Fruit fly (Drosophila melanogaster) whole organism, embryonic: Measurements from ENCODE around the gene CG17593.

Experiments used
- B-H2 ChIP-seq: fragments of 200-800 bp; sonication (Bioruptor generic); optimal IDR thresholded peaks from 2 replicates; lab custom pipeline; 2018; ENCODE audit warnings: missing biosample characterization, mild to moderate bottlenecking, missing genetic modification characterization
- BEAF-32 ChIP-seq: fragments of 200-800 bp; sonication (Bioruptor generic); optimal IDR thresholded peaks from 3 replicates; lab custom pipeline; 2017; ENCODE audit warnings: missing biosample characterization, missing genetic modification characterization, mild to moderate bottlenecking, moderate library complexity, missing genetic modification reagents
- C15 ChIP-seq: fragments of 200-800 bp; sonication (Bioruptor generic); IDR thresholded peaks from 3 replicates; pipeline ENCODE4 v1.3.6; 2022; ENCODE audit warnings: missing biosample characterization, missing genetic modification characterization
- CG10543 ChIP-seq: fragments of 200-800 bp; sonication (Bioruptor generic); optimal IDR thresholded peaks from 3 replicates; lab custom pipeline; 2017; ENCODE audit warnings: missing biosample characterization, mild to moderate bottlenecking, missing genetic modification characterization, moderate library complexity
- CG10565 ChIP-seq: fragments of 200-800 bp; sonication (Bioruptor generic); optimal IDR thresholded peaks from 3 replicates; lab custom pipeline; 2016; ENCODE audit warnings: missing biosample characterization, mild to moderate bottlenecking, missing genetic modification characterization
- CG11247 ChIP-seq: fragments of 200-800 bp; sonication (Bioruptor generic); IDR thresholded peaks from 2 replicates; pipeline ENCODE4 v1.3.6; 2022; ENCODE audit warnings: missing biosample characterization, missing genetic modification characterization
- CG12659 ChIP-seq: fragments of 200-800 bp; sonication (Bioruptor generic); optimal IDR thresholded peaks from 3 replicates; lab custom pipeline; 2017; ENCODE audit warnings: mild to moderate bottlenecking, missing biosample characterization, missing genetic modification reagents, missing genetic modification characterization
- CG13775 ChIP-seq: fragments of 200-800 bp; sonication (Bioruptor generic); optimal IDR thresholded peaks from 3 replicates; lab custom pipeline; 2017; ENCODE audit warnings: missing biosample characterization, mild to moderate bottlenecking, missing genetic modification characterization
- CG1529 ChIP-seq: fragments of 200-800 bp; sonication (Bioruptor generic); optimal IDR thresholded peaks from 3 replicates; lab custom pipeline; 2018; ENCODE audit warnings: missing biosample characterization, missing genetic modification characterization
- CG15601 ChIP-seq: fragments of 200-800 bp; sonication (Bioruptor generic); optimal IDR thresholded peaks from 3 replicates; lab custom pipeline; 2019; ENCODE audit warnings: missing biosample characterization, mild to moderate bottlenecking, missing genetic modification characterization, moderate library complexity
- CG17186 ChIP-seq: fragments of 200-800 bp; sonication (Bioruptor generic); optimal IDR thresholded peaks from 3 replicates; lab custom pipeline; 2017; ENCODE audit warnings: missing biosample characterization, missing genetic modification reagents, missing genetic modification characterization
- CG17385 ChIP-seq: fragments of 200-800 bp; sonication (Bioruptor generic); optimal IDR thresholded peaks from 3 replicates; lab custom pipeline; 2018; ENCODE audit warnings: missing biosample characterization, mild to moderate bottlenecking, missing genetic modification characterization
- CG2712 ChIP-seq: fragments of 200-800 bp; optimal IDR thresholded peaks from 3 replicates; lab custom pipeline; 2019; ENCODE audit warnings: missing biosample characterization, mild to moderate bottlenecking, missing genetic modification characterization, moderate library complexity
- CG34376 ChIP-seq: fragments of 200-800 bp; sonication (Bioruptor generic); optimal IDR thresholded peaks from 2 replicates; lab custom pipeline; 2018; ENCODE audit warnings: missing biosample characterization, mild to moderate bottlenecking, missing genetic modification characterization
- CG4730 ChIP-seq: fragments of 200-800 bp; sonication (Bioruptor generic); IDR thresholded peaks from 2 replicates; pipeline ENCODE4 v1.3.6; 2022; ENCODE audit warnings: missing biosample characterization, missing genetic modification characterization
- CG8359 ChIP-seq: fragments of 200-800 bp; sonication (Bioruptor generic); optimal IDR thresholded peaks from 2 replicates; lab custom pipeline; 2017; ENCODE audit warnings: missing biosample characterization, mild to moderate bottlenecking, missing genetic modification characterization, borderline replicate concordance
- CG8388 ChIP-seq: fragments of 200-800 bp; sonication (Bioruptor generic); optimal IDR thresholded peaks from 2 replicates; lab custom pipeline; 2019; ENCODE audit warnings: missing biosample characterization, mild to moderate bottlenecking, missing genetic modification characterization, moderate library complexity
- D19A ChIP-seq: fragments of 200-800 bp; optimal IDR thresholded peaks from 3 replicates; lab custom pipeline; 2019; ENCODE audit warnings: missing biosample characterization, mild to moderate bottlenecking, missing genetic modification characterization, moderate library complexity
- Dip2 ChIP-seq: fragments of 200-800 bp; sonication (Bioruptor generic); IDR thresholded peaks from 2 replicates; pipeline ENCODE4 v1.3.6; 2022; ENCODE audit warnings: missing biosample characterization, missing genetic modification characterization
- Eip74EF ChIP-seq, 2 experiments: fragments of 200-800 bp in 1 of 2; fragments of >200 bp in 1 of 2; sonication (Bioruptor generic) in 1 of 2; optimal IDR thresholded peaks; 2 replicates each; lab custom pipeline; 2017 to 2019; ENCODE audit warnings: missing biosample characterization in 2 of 2, missing genetic modification characterization in 2 of 2, mild to moderate bottlenecking in 1 of 2, moderate library complexity in 1 of 2
- Ets65A ChIP-seq: fragments of 200-800 bp; sonication (Bioruptor generic); peaks from one replicate; lab custom pipeline; 2016; ENCODE audit warnings: missing biosample characterization, missing genetic modification characterization
- Fer2 ChIP-seq: fragments of 200-800 bp; sonication (Bioruptor generic); optimal IDR thresholded peaks from 2 replicates; lab custom pipeline; 2018; ENCODE audit warnings: missing biosample characterization, mild to moderate bottlenecking, missing genetic modification characterization, moderate library complexity
- GATAe ChIP-seq: fragments of 200-800 bp; sonication (Bioruptor generic); conservative IDR thresholded peaks from 2 replicates; pipeline ENCODE4 v1.3.6; 2022; ENCODE audit warnings: missing biosample characterization, missing genetic modification characterization
- Gsc ChIP-seq: fragments of 200-800 bp; sonication (Bioruptor generic); IDR thresholded peaks from 2 replicates; pipeline ENCODE4 v1.3.6; 2022; ENCODE audit warnings: missing biosample characterization, missing genetic modification characterization
- Hr51 ChIP-seq, 2 experiments: fragments of 200-800 bp; sonication (Bioruptor generic); optimal IDR thresholded peaks; 2 replicates in 1 of 2; 3 replicates in 1 of 2; lab custom pipeline; 2016 to 2018; ENCODE audit warnings: missing biosample characterization in 2 of 2, missing genetic modification characterization in 2 of 2, mild to moderate bottlenecking in 1 of 2, moderate library complexity in 1 of 2
- Hsf ChIP-seq: fragments of 200-800 bp; sonication (Bioruptor generic); optimal IDR thresholded peaks from 3 replicates; lab custom pipeline; 2016; ENCODE audit warnings: missing biosample characterization, missing genetic modification characterization
- NK7.1 ChIP-seq: fragments of 200-800 bp; sonication (Bioruptor generic); optimal IDR thresholded peaks from 3 replicates; lab custom pipeline; 2016; ENCODE audit warnings: missing biosample characterization, missing genetic modification characterization
- Nf-YA ChIP-seq: fragments of 200-800 bp; sonication (Bioruptor generic); IDR thresholded peaks from 2 replicates; pipeline ENCODE4 v1.3.6; 2022; ENCODE audit warnings: missing biosample characterization, missing genetic modification characterization
- Nf-YB ChIP-seq: fragments of 200-800 bp; sonication (Bioruptor generic); optimal IDR thresholded peaks from 3 replicates; lab custom pipeline; 2019; ENCODE audit warnings: missing biosample characterization, mild to moderate bottlenecking, missing genetic modification characterization, moderate library complexity
- Sin3A ChIP-seq: fragments of >200 bp; optimal IDR thresholded peaks from 2 replicates; lab custom pipeline; 2018
- Six4 ChIP-seq: fragments of 200-800 bp; sonication (Bioruptor generic); optimal IDR thresholded peaks from 2 replicates; lab custom pipeline; 2016; ENCODE audit warnings: missing biosample characterization, missing genetic modification characterization
- Trl ChIP-seq, 3 experiments: fragments of >200 bp in 2 of 3; fragments of 200-800 bp in 1 of 3; sonication (Bioruptor generic) in 1 of 3; optimal IDR thresholded peaks; 2 replicates in 1 of 3; 3 replicates in 2 of 3; lab custom pipeline; 2016 to 2017; ENCODE audit warnings: missing biosample characterization in 1 of 3, missing genetic modification characterization in 1 of 3
- Vsx1 ChIP-seq: fragments of 200-800 bp; sonication (Bioruptor generic); optimal IDR thresholded peaks from 2 replicates; lab custom pipeline; 2017; ENCODE audit warnings: missing biosample characterization, mild to moderate bottlenecking, missing genetic modification characterization, missing genetic modification reagents
- bowl ChIP-seq: fragments of 200-800 bp; sonication (Bioruptor generic); IDR thresholded peaks from 2 replicates; pipeline ENCODE4 v1.3.6; 2022; ENCODE audit warnings: missing biosample characterization, missing genetic modification characterization
- cato ChIP-seq: fragments of 200-800 bp; sonication (Bioruptor generic); optimal IDR thresholded peaks from 2 replicates; lab custom pipeline; 2016; ENCODE audit warnings: missing biosample characterization, missing genetic modification characterization, borderline replicate concordance
- cg ChIP-seq: fragments of 200-800 bp; sonication (Bioruptor generic); optimal IDR thresholded peaks from 3 replicates; lab custom pipeline; 2019; ENCODE audit warnings: missing biosample characterization, mild to moderate bottlenecking, missing genetic modification characterization, moderate library complexity
- chinmo ChIP-seq: fragments of 200-800 bp; sonication (Bioruptor generic); IDR thresholded peaks from 4 replicates; pipeline ENCODE4 v1.3.6; 2022; ENCODE audit warnings: missing biosample characterization, missing genetic modification characterization; ENCODE audit not compliant: partially characterized antibody
- dmrt11E ChIP-seq: fragments of 200-800 bp; sonication (Bioruptor generic); optimal IDR thresholded peaks from 3 replicates; lab custom pipeline; 2018; ENCODE audit warnings: missing biosample characterization, mild to moderate bottlenecking, missing genetic modification characterization, moderate library complexity
- exex ChIP-seq: fragments of 200-800 bp; sonication (Bioruptor generic); optimal IDR thresholded peaks from 4 replicates; lab custom pipeline; 2018; ENCODE audit warnings: missing biosample characterization, mild to moderate bottlenecking, missing genetic modification characterization, moderate library complexity
- gcm2 ChIP-seq: fragments of 200-800 bp; sonication (Bioruptor generic); optimal IDR thresholded peaks from 2 replicates; lab custom pipeline; 2016; ENCODE audit warnings: missing biosample characterization, missing genetic modification characterization
- grn ChIP-seq: fragments of 200-800 bp; sonication (Bioruptor generic); optimal IDR thresholded peaks from 3 replicates; lab custom pipeline; 2017; ENCODE audit warnings: missing biosample characterization, missing genetic modification characterization
- gt ChIP-seq: fragments of 200-800 bp; sonication (Bioruptor generic); IDR thresholded peaks from 2 replicates; pipeline ENCODE4 v1.3.6; 2022; ENCODE audit warnings: missing biosample characterization, missing genetic modification characterization
- nerfin-1 ChIP-seq: fragments of 200-800 bp; sonication (Bioruptor generic); optimal IDR thresholded peaks from 3 replicates; lab custom pipeline; 2019; ENCODE audit warnings: missing biosample characterization, mild to moderate bottlenecking, missing genetic modification characterization, moderate library complexity
- oc ChIP-seq: fragments of 200-800 bp; sonication (Bioruptor generic); optimal IDR thresholded peaks from 2 replicates; lab custom pipeline; 2018; ENCODE audit warnings: missing biosample characterization, mild to moderate bottlenecking, missing genetic modification characterization, moderate library complexity
- odd ChIP-seq: fragments of 200-800 bp; sonication (Bioruptor generic); optimal IDR thresholded peaks from 2 replicates; lab custom pipeline; 2017; ENCODE audit warnings: missing biosample characterization, mild to moderate bottlenecking, missing genetic modification characterization
- onecut ChIP-seq: fragments of 200-800 bp; sonication (Bioruptor generic); IDR thresholded peaks from 2 replicates; pipeline ENCODE4 v1.3.6; 2022; ENCODE audit warnings: missing biosample characterization, missing genetic modification characterization
- pum ChIP-seq: fragments of 200-800 bp; sonication (Bioruptor generic); optimal IDR thresholded peaks from 2 replicates; lab custom pipeline; 2016; ENCODE audit warnings: missing biosample characterization, missing genetic modification characterization
- sc ChIP-seq, 3 experiments: fragments of >200 bp in 2 of 3; fragments of 200-800 bp in 1 of 3; sonication (Bioruptor generic) in 1 of 3; optimal IDR thresholded peaks; 2 replicates in 2 of 3; 3 replicates in 1 of 3; lab custom pipeline; 2017; ENCODE audit warnings: mild to moderate bottlenecking in 1 of 3, missing biosample characterization in 1 of 3, missing genetic modification characterization in 1 of 3, missing genetic modification reagents in 1 of 3
- sug ChIP-seq: fragments of 200-800 bp; optimal IDR thresholded peaks from 2 replicates; lab custom pipeline; 2019; ENCODE audit warnings: missing biosample characterization, mild to moderate bottlenecking, missing genetic modification characterization, moderate library complexity
- tll ChIP-seq, 2 experiments: fragments of 200-800 bp in 1 of 2; fragments of >200 bp in 1 of 2; sonication (Bioruptor generic) in 1 of 2; optimal IDR thresholded peaks; 2 replicates each; lab custom pipeline; 2017 to 2019; ENCODE audit warnings: missing biosample characterization in 2 of 2, missing genetic modification characterization in 2 of 2, mild to moderate bottlenecking in 1 of 2, moderate library complexity in 1 of 2

The CG17593 gene

dm6 chr2L:3539996-3540395 is 25.3 kb downstream of the CG17593 start (continued):
- no peak for TF ChIP-seq dmrt11E (tag; lab: Kevin White, UChicago)
- no peak for TF ChIP-seq NK7.1 (GFP tag; lab: Kevin White, UChicago)
- peak; percentile 62; the same call in 1 of the 2 replicates for TF ChIP-seq bowl
- TF ChIP-seq cg (GFP tag; lab: Kevin White, UChicago) = peak; percentile 76
- TF ChIP-seq CG8388 (GFP tag; lab: Kevin White, UChicago) = no peak
- TF ChIP-seq Sin3A (lab: Kevin White, UChicago) = no peak
- TF ChIP-seq CG10543 (GFP tag; lab: Kevin White, UChicago) = no peak
- TF ChIP-seq B-H2 (GFP tag; lab: Kevin White, UChicago) = no peak
- TF ChIP-seq GATAe = no peak
- no peak for TF ChIP-seq CG1529 (GFP tag; lab: Kevin White, UChicago)
- no peak for TF ChIP-seq CG10565 (GFP tag; lab: Kevin White, UChicago)
- TF ChIP-seq Nf-YA = peak; percentile 87
- TF ChIP-seq Nf-YB = peak; percentile 97
- TF ChIP-seq D19A = no peak
- TF ChIP-seq C15 (GFP tag; lab: Robert Waterston, UW) = no peak
- TF ChIP-seq BEAF-32 (GFP tag; lab: Kevin White, UChicago) = no peak
- no peak for TF ChIP-seq CG8359 (GFP tag; lab: Kevin White, UChicago)
- TF ChIP-seq exex = no peak
- no peak for TF ChIP-seq CG13775 (GFP tag; lab: Kevin White, UChicago)
- peak; percentile 26 for TF ChIP-seq sug
- TF ChIP-seq gt (GFP tag; lab: Robert Waterston, UW) = no peak
- TF ChIP-seq oc (tag; lab: Kevin White, UChicago) = peak; percentile 16
- no peak for TF ChIP-seq nerfin-1 (tag; lab: Kevin White, UChicago)
- TF ChIP-seq, all 482 proteins: peak for 31

DNA sequence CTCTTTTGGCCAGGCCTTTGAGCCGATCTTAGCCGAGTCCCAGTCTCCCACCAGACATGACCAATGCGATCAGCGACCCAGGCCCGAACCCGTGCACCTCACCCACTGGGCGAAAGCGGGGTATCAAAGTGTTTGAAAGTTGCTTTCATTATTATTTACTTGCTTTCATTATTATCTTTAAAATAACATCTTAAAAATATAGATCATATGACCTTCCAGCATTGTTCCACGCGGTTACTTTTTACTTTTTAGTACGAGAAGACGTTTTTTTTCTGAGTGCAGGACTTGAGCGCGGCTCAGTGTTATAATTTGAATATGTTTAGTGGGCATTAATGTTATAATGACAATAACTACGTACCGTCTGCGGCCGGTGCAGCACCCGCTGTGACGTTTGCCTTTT is 28.4 kb downstream of the CG17593 start:
- no peak for TF ChIP-seq odd (GFP tag; lab: Kevin White, UChicago)
- TF ChIP-seq Ets65A (GFP tag; lab: Kevin White, UChicago) = no peak
- TF ChIP-seq gcm2 (GFP tag; lab: Kevin White, UChicago) = no peak
- no peak for TF ChIP-seq sc (optimal IDR thresholded peaks at IDR 0.05; lab: Kevin White, UChicago)
- no peak for TF ChIP-seq sc (GFP tag; optimal IDR thresholded peaks at IDR 0.05; lab: Kevin White, UChicago)
- TF ChIP-seq cato (GFP tag; lab: Kevin White, UChicago) = no peak
- TF ChIP-seq grn (GFP tag; lab: Kevin White, UChicago) = no peak
- TF ChIP-seq Dip2 (GFP tag; lab: Robert Waterston, UW) = no peak
- TF ChIP-seq Vsx1 (GFP tag; lab: Kevin White, UChicago) = no peak
- TF ChIP-seq Trl (optimal IDR thresholded peaks at IDR 0.05; lab: Kevin White, UChicago) = no peak
- no peak for TF ChIP-seq Trl (GFP tag; optimal IDR thresholded peaks at IDR 0.05; lab: Kevin White, UChicago)
- no peak for TF ChIP-seq pum
- TF ChIP-seq Eip74EF (GFP tag; optimal IDR thresholded peaks at IDR 0.05; lab: Kevin White, UChicago) = no peak
- TF ChIP-seq CG15601 = no peak
- no peak for TF ChIP-seq CG17186
- no peak for TF ChIP-seq Fer2 (tag; lab: Kevin White, UChicago)
- TF ChIP-seq CG12659 (GFP tag; lab: Kevin White, UChicago) = no peak
- no peak for TF ChIP-seq Hr51 (GFP tag; optimal IDR thresholded peaks at IDR 0.05; lab: Kevin White, UChicago)
- TF ChIP-seq CG34376 (GFP tag; lab: Kevin White, UChicago) = no peak
- no peak for TF ChIP-seq CG4730 (GFP tag; lab: Robert Waterston, UW)
- TF ChIP-seq onecut (GFP tag; lab: Robert Waterston, UW) = no peak
- TF ChIP-seq CG2712 (tag; lab: Kevin White, UChicago) = peak; percentile 53
- no peak for TF ChIP-seq chinmo (GFP tag; lab: Robert Waterston, UW)
- no peak for TF ChIP-seq Hsf (GFP tag; lab: Kevin White, UChicago)
- TF ChIP-seq Six4 (GFP tag; lab: Kevin White, UChicago) = no peak
- TF ChIP-seq tll (GFP tag; optimal IDR thresholded peaks at IDR 0.05; lab: Kevin White, UChicago) = no peak
- TF ChIP-seq Gsc (GFP tag; lab: Robert Waterston, UW) = no peak
- TF ChIP-seq CG11247 (GFP tag; lab: Robert Waterston, UW) = no peak
- TF ChIP-seq CG17385 (GFP tag; lab: Kevin White, UChicago) = no peak
